Worm (Caenorhabditis elegans): ENCODE measurements around the gene Y38F1A.2.

DNA sequence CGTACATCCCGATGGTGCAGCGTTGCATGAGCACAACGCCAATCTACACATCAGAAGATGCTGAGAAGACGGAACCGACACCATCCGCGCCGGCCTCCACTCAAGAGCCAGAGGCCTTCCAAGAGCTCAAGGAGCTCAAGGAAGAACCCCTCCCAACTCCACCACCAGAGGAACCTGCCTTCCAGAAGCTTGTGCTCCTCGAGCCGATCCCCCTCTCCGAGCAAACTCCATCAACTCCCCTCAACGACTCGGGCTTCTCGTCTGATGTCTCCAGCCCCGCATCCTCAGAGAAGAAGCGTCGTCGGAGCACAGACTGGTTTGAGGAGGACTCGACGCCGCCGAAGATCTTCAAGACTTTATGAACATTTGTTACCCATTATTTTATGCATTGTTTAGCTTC, 37.4 kb downstream of the Y38F1A.2 start:
- TF ChIP-seq pha-4 (tag; optimal IDR thresholded peaks at IDR 0.05), result no peak
- TF ChIP-seq nhr-237 (tag; optimal IDR thresholded peaks at IDR 0.05), result no peak
